Worm (Caenorhabditis elegans): Measurements from ENCODE around the gene str-35.

DNA sequence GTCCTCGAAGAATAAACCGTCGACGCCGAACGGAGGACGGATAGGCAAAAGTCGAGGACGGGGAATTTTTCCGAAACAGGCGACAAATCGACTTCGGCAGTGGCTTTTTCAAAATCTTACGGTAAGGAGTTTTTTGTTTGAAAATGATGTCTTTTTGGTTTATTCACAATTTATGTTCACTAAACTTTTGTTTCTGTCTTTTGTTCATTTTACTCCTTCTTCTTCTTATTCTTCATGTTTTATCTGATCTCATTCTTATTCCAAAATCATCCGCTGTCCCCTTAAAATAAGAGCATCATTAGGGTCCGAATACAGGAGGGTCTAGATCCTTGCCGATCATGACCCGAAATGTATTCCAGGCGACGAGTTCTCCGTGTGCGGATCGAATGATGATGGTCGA is 30.4 kb downstream of the str-35 start:
- TF ChIP-seq snpc-4 (tag; optimal IDR thresholded peaks at IDR 0.05), result no peak
- TF ChIP-seq nhr-90 (tag; optimal IDR thresholded peaks at IDR 0.05; ENCODE audit: poor library complexity), result no peak
- TF ChIP-seq fos-1 (tag; optimal IDR thresholded peaks at IDR 0.05), result no peak
- TF ChIP-seq snu-23 (GFP tag; optimal IDR thresholded peaks at IDR 0.05), result no peak
